Worm (Caenorhabditis elegans) whole organism, L3 larva: Measurements from ENCODE around the gene srh-136.

Experiments used
- R02D3.7 ChIP-seq: fragments of 150-350 bp; optimal IDR thresholded peaks from 2 replicates; lab custom pipeline; 2014; ENCODE audit warnings: missing biosample characterization, missing genetic modification characterization
- aly-2 ChIP-seq: fragments of 150-350 bp; optimal IDR thresholded peaks from 2 replicates; lab custom pipeline; 2014; ENCODE audit warnings: missing biosample characterization, missing genetic modification characterization
- ama-1 ChIP-seq: fragments of 150-350 bp; optimal IDR thresholded peaks from 2 replicates; lab custom pipeline; 2018
- ceh-16 ChIP-seq: sonication (generic microtip); optimal IDR thresholded peaks from 2 replicates; lab custom pipeline; 2017; ENCODE audit warnings: missing biosample characterization, missing genetic modification characterization
- ceh-82 ChIP-seq: fragments of 150-350 bp; optimal IDR thresholded peaks from 2 replicates; lab custom pipeline; 2014; ENCODE audit warnings: missing biosample characterization, missing genetic modification characterization
- daf-12 ChIP-seq: fragments of 150-350 bp; optimal IDR thresholded peaks from 2 replicates; lab custom pipeline; 2014; ENCODE audit warnings: missing biosample characterization, missing genetic modification reagents, missing genetic modification characterization
- egl-27 ChIP-seq: sonication (generic microtip); optimal IDR thresholded peaks from 4 replicates; lab custom pipeline; 2017; ENCODE audit warnings: missing biosample characterization, missing genetic modification reagents, missing genetic modification characterization
- egl-5 ChIP-seq: fragments of 150-350 bp; optimal IDR thresholded peaks from 2 replicates; lab custom pipeline; 2017; ENCODE audit warnings: missing biosample characterization, missing genetic modification reagents, missing genetic modification characterization, inconsistent platforms
- elt-1 ChIP-seq: fragments of 150-350 bp; optimal IDR thresholded peaks from 2 replicates; lab custom pipeline; 2014; ENCODE audit warnings: missing biosample characterization, missing genetic modification characterization
- elt-3 ChIP-seq, 3 experiments: fragments of 150-350 bp in 1 of 3; sonication (generic microtip) in 2 of 3; optimal IDR thresholded peaks; 2 replicates in 2 of 3; 4 replicates in 1 of 3; lab custom pipeline; 2014 to 2017; ENCODE audit warnings: missing biosample characterization in 3 of 3, missing genetic modification characterization in 3 of 3
- eor-1 ChIP-seq, 2 experiments: fragments of 150-350 bp; optimal IDR thresholded peaks; 2 replicates each; lab custom pipeline; 2014 to 2018; ENCODE audit warnings: missing biosample characterization in 2 of 2, missing genetic modification characterization in 2 of 2
- fkh-10 ChIP-seq: sonication (generic microtip); optimal IDR thresholded peaks from 2 replicates; lab custom pipeline; 2017; ENCODE audit warnings: missing biosample characterization, missing genetic modification reagents, missing genetic modification characterization
- fos-1 ChIP-seq: fragments of 150-350 bp; optimal IDR thresholded peaks from 2 replicates; lab custom pipeline; 2014; ENCODE audit warnings: missing biosample characterization, missing genetic modification characterization
- lin-15B ChIP-seq: fragments of 150-350 bp; optimal IDR thresholded peaks from 2 replicates; lab custom pipeline; 2014; ENCODE audit warnings: missing biosample characterization, missing genetic modification characterization
- lin-39 ChIP-seq: fragments of 150-350 bp; optimal IDR thresholded peaks from 2 replicates; lab custom pipeline; 2018; ENCODE audit warnings: missing biosample characterization, missing genetic modification reagents, missing genetic modification characterization
- mdl-1 ChIP-seq: fragments of 150-350 bp; optimal IDR thresholded peaks from 2 replicates; lab custom pipeline; 2014; ENCODE audit warnings: missing biosample characterization, missing genetic modification characterization
- mml-1 ChIP-seq: fragments of 150-350 bp; sonication (generic microtip); optimal IDR thresholded peaks from 3 replicates; lab custom pipeline; 2014; ENCODE audit warnings: missing biosample characterization, missing genetic modification characterization
- nfya-1 ChIP-seq: sonication (generic microtip); optimal IDR thresholded peaks from 2 replicates; lab custom pipeline; 2017; ENCODE audit warnings: missing genetic modification characterization, mild to moderate bottlenecking, missing compliant biosample characterization, antibody characterized with exemption, moderate library complexity; ENCODE audit not compliant: insufficient read depth
- nhr-11 ChIP-seq: fragments of 150-350 bp; optimal IDR thresholded peaks from 2 replicates; lab custom pipeline; 2014; ENCODE audit warnings: missing biosample characterization, missing genetic modification characterization
- nhr-237 ChIP-seq: fragments of 150-350 bp; optimal IDR thresholded peaks from 2 replicates; lab custom pipeline; 2014; ENCODE audit warnings: missing biosample characterization, missing genetic modification characterization
- nhr-43 ChIP-seq: sonication (generic microtip); optimal IDR thresholded peaks from 2 replicates; lab custom pipeline; 2016; ENCODE audit warnings: mild to moderate bottlenecking, missing genetic modification characterization, missing compliant biosample characterization; ENCODE audit not compliant: poor library complexity, severe bottlenecking
- nhr-67 ChIP-seq: fragments of 150-350 bp; optimal IDR thresholded peaks from 2 replicates; lab custom pipeline; 2014; ENCODE audit warnings: missing biosample characterization, missing genetic modification characterization
- nhr-76 ChIP-seq: fragments of 150-350 bp; sonication (generic microtip); optimal IDR thresholded peaks from 5 replicates; lab custom pipeline; 2014; ENCODE audit warnings: missing biosample characterization, missing genetic modification characterization
- pha-4 ChIP-seq: fragments of 150-350 bp; optimal IDR thresholded peaks from 2 replicates; lab custom pipeline; 2014; ENCODE audit warnings: missing biosample characterization, missing genetic modification reagents, missing genetic modification characterization
- sea-2 ChIP-seq: fragments of 150-350 bp; sonication (generic microtip); optimal IDR thresholded peaks from 4 replicates; lab custom pipeline; 2014; ENCODE audit warnings: missing biosample characterization, missing genetic modification reagents, missing genetic modification characterization
- skn-1 ChIP-seq: fragments of 150-350 bp; optimal IDR thresholded peaks from 2 replicates; lab custom pipeline; 2014; ENCODE audit warnings: missing biosample characterization, missing genetic modification characterization
- tbx-2 ChIP-seq: sonication (generic microtip); optimal IDR thresholded peaks from 2 replicates; lab custom pipeline; 2016; ENCODE audit warnings: mild to moderate bottlenecking, missing genetic modification characterization, missing compliant biosample characterization
- unc-39 ChIP-seq: sonication (generic microtip); optimal IDR thresholded peaks from 4 replicates; lab custom pipeline; 2017; ENCODE audit warnings: missing biosample characterization, missing genetic modification characterization
- zag-1 ChIP-seq: fragments of 150-350 bp; optimal IDR thresholded peaks from 2 replicates; lab custom pipeline; 2014; ENCODE audit warnings: missing biosample characterization, missing genetic modification characterization
- ztf-11 ChIP-seq: fragments of 150-350 bp; optimal IDR thresholded peaks from 2 replicates; lab custom pipeline; 2014; ENCODE audit warnings: missing biosample characterization, missing genetic modification characterization
- ztf-4 ChIP-seq: fragments of 150-350 bp; optimal IDR thresholded peaks from 2 replicates; lab custom pipeline; 2014; ENCODE audit warnings: missing biosample characterization, missing genetic modification characterization

srh-136 gene

DNA sequence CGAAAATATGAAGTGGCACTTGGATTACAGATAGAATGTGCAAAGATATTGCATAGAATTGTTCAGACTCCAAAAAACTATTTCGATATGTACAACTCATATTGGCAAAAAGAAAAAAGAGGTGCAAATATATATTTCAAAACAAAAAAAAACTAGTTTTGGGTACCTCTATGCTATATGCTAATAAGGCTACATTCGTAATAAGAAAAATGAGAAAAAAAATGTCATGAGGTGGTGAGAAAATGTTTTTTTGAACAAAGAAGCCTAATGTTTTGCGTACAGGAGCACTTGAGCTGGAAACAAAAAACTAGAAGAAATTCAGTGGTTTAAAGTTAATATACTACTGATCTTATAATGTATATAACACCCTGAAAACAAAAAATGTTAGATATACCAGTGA lies 36.5 kb downstream of the srh-136 start, which contains the start of gene srh-142:
srh-142 (minus strand) TSS at position 101 of the 400 bp plus-strand sequence.
- TF ChIP-seq R02D3.7 (tag; lab: Kevin White, UChicago) (no peak), nhr-237 (tag; lab: Kevin White, UChicago) (no peak), eor-1 (tag; optimal IDR thresholded peaks at IDR 0.05; lab: Kevin White, UChicago) (no peak)

DNA sequence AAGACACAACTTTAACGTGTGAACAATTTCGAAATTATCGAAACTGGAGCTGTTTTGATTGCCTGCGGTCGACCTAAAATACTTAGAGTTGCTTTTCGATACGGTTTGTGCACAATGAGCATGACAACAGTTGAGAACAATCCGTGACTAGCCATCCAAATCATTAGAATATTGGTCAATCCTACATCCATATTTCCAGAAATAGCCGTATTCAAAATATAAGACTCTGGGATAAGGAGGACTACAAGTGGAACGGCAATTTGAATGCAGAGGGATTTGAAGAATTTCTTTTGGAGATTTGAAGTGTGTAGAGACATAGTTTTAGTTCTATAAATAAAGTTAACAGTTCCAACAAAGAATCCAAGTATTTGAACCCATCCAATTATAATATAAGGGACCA lies 38.0 kb downstream of the srh-136 start:
- TF ChIP-seq eor-1 (tag; optimal IDR thresholded peaks at IDR 0.05; lab: Kevin White, UChicago), result no peak
- no peak for TF ChIP-seq ceh-16 (tag; lab: Kevin White, UChicago)
- TF ChIP-seq fkh-10, result no peak
- no peak for TF ChIP-seq nhr-76
- no peak for TF ChIP-seq nhr-67 (tag; lab: Kevin White, UChicago)
- no peak for TF ChIP-seq nfya-1 (tag; lab: Kevin White, UChicago)
- no peak for TF ChIP-seq zag-1 (tag; lab: Kevin White, UChicago)
- no peak for TF ChIP-seq ztf-11 (tag; lab: Kevin White, UChicago)

DNA sequence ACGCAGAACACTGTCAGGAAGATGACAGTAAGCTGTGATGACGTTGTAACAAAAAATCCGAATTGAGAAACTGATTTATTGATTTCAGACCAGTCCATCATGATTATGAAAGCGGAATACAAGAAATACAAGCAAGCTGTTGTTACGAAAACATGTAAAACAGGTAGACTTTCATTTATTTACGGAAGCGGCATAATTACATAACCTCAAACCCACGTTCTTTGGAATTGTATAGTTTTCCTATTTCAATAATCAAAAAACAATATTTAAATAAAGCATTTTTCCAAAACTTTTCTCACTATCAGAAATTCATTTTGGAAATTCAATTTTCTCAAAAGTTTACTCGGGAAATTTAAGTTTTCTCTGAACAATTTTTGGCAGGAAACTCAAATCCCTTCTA lies 38.7 kb downstream of the srh-136 start, which contains the start of gene str-15:
str-15 (minus strand) TSS at position 101 of the 400 bp plus-strand sequence.
- TF ChIP-seq egl-5 (tag; lab: Kevin White, UChicago) (no peak), egl-27 (tag; lab: Kevin White, UChicago) (no peak), tbx-2 (tag; lab: Kevin White, UChicago) (no peak), nhr-76 (no peak)

DNA sequence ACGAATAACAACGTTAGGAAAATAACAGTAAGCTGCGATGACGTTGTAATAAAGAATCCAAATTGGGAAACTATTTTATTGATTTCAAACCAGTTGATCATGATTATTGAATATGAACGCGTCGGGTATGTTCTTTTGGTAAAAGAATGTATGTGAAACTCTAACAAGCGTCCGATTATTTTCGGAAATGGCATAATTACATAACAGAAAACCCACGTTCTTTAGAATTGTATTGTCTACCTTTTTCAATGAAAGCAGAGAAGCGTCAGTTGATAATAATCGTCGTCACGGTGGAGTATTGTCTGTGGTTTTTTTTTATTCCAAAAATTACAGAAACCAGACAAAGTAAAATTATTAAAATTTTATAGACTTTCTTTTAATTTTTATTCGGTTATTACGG lies 42.3 kb downstream of the srh-136 start, which contains the start of gene str-14:
str-14 (minus strand) TSS at position 101 of the 400 bp plus-strand sequence.
- no peak for TF ChIP-seq mml-1 (tag; lab: Kevin White, UChicago)
- TF ChIP-seq elt-3 (tag; optimal IDR thresholded peaks at IDR 0.05; lab: Kevin White, UChicago), result no peak
- TF ChIP-seq ztf-4 (tag; lab: Kevin White, UChicago), result no peak
- TF ChIP-seq sea-2 (GFP tag; lab: Kevin White, UChicago), result no peak
- TF ChIP-seq, all 47 proteins: peak for 0

DNA sequence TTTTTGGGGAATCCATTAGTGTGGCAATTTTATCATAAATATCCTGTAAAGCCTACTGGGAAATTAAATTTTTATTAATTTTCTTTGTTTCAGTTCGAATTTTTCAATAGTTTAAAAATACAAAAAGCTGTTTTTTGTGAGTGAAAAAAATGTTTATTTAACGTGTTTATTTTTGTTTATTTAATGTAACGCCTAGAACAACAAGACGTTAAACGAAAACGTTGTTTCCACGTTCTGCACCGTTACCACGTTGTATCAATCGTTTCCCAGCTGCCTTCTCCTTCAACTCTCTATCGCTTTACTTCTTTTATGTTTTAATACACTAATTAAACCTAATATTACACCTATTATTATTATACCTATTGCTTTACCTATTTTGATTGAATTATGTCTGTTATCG lies 49.7 kb downstream of the srh-136 start, which contains the start of gene T08G3.13:
T08G3.13 (plus strand) TSS at position 301 of the 400 bp plus-strand sequence.
- TF ChIP-seq nhr-11 (tag; lab: Kevin White, UChicago) (no peak), egl-27 (tag; lab: Kevin White, UChicago) (no peak), lin-39 (no peak), tbx-2 (tag; lab: Kevin White, UChicago) (no peak), nhr-43 (tag; lab: Kevin White, UChicago) (no peak), pha-4 (tag; lab: Kevin White, UChicago) (no peak), ama-1 (no peak), ceh-16 (tag; lab: Kevin White, UChicago) (no peak), ztf-4 (tag; lab: Kevin White, UChicago) (no peak), nhr-67 (tag; lab: Kevin White, UChicago) (no peak), lin-15B (tag; lab: Kevin White, UChicago) (no peak), unc-39 (tag; lab: Kevin White, UChicago) (no peak), elt-1 (tag; lab: Kevin White, UChicago) (no peak), egl-5 (tag; lab: Kevin White, UChicago) (no peak), aly-2 (tag; lab: Kevin White, UChicago) (no peak), elt-3 (tag; optimal IDR thresholded peaks at IDR 0.05; lab: Kevin White, UChicago) (no peak), skn-1 (tag; lab: Kevin White, UChicago) (no peak), ceh-82 (no peak), fos-1 (tag; lab: Kevin White, UChicago) (no peak), mdl-1 (no peak)

DNA sequence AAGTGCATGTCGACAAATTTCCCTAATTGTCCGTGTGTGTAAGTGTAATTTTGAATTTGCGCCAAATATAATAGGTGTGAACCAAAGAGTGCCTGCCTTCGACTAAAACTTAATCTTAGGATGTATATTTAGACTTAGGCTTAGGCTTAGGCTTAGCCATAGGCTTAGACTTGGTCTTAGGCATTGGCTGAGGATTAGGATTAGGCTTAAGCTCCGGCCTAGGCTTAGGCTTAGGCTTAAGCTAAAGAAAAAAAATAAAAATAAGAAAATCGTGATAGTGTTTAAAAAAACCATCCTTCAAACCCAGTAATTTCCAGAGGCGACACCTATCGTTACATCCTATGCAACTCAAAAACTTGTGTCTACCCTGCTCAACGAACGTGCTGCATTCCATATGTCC lies 51.2 kb downstream of the srh-136 start:
- no peak for TF ChIP-seq daf-12
